Worm (Caenorhabditis elegans): ENCODE results near the gene F13D12.10.

F13D12.10 gene

DNA sequence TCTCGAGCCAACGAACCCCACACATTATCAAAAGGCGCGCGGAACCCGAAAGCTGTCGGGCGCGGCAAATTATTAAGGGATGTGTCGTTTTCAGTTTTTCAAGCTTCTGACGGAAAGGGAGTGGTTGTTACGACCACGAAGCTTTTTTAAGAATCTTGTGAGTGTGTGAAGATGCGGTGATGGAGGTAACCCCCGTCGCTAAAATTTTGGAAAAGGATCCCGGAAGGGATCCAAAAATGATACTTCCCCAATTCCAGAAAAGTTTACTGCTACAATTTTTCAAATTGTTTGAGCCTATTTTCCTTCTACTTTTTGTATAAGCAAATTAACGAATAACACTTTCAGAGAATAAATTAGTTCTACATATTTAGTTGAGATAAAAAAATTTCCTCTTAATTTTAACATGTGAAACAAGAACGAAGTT is 43.1 kb downstream of the F13D12.10 start (continued):
- TF ChIP-seq ets-5 (GFP tag; IDR thresholded peaks at IDR 0.05) (no peak), sup-37 (GFP tag; optimal IDR thresholded peaks at IDR 0.05) (no peak), lin-14 (GFP tag; optimal IDR thresholded peaks at IDR 0.05) (no peak), F16B12.6 (tag; optimal IDR thresholded peaks at IDR 0.05) (no peak), isw-1 (GFP tag; IDR thresholded peaks at IDR 0.05) (no peak), irx-1 (tag; optimal IDR thresholded peaks at IDR 0.05) (no peak), sptf-1 (tag; optimal IDR thresholded peaks at IDR 0.05) (no peak), sox-4 (tag; optimal IDR thresholded peaks at IDR 0.05) (no peak), efl-3 (GFP tag; optimal IDR thresholded peaks at IDR 0.05) (no peak), nhr-90 (tag; optimal IDR thresholded peaks at IDR 0.05; ENCODE audit: poor library complexity) (peak; percentile 3), xbp-1 (tag; optimal IDR thresholded peaks at IDR 0.05) (peak; percentile 14), nhr-77 (tag; optimal IDR thresholded peaks at IDR 0.05) (no peak), unc-86 (tag; optimal IDR thresholded peaks at IDR 0.05) (peak; percentile 50), lsy-2 (tag; optimal IDR thresholded peaks at IDR 0.05) (peak in 1 of 2 experiments; percentile 86), nhr-12 (tag; optimal IDR thresholded peaks at IDR 0.05) (no peak), ces-1 (GFP tag; optimal IDR thresholded peaks at IDR 0.05) (no peak), lin-15B (tag; optimal IDR thresholded peaks at IDR 0.05) (no peak), lin-35 (GFP tag; optimal IDR thresholded peaks at IDR 0.05) (peak; percentile 31 to 47), tbx-2 (tag; optimal IDR thresholded peaks at IDR 0.05) (no peak), jun-1 (tag; optimal IDR thresholded peaks at IDR 0.05) (no peak), nhr-20 (tag; optimal IDR thresholded peaks at IDR 0.05) (peak; percentile 44), ceh-88 (GFP tag; IDR thresholded peaks at IDR 0.05) (no peak; the same call in 1 of the 2 replicates), pax-3 (tag; optimal IDR thresholded peaks at IDR 0.05) (peak; percentile 22), unc-30 (tag; optimal IDR thresholded peaks at IDR 0.05) (no peak), nhr-11 (tag; optimal IDR thresholded peaks at IDR 0.05) (no peak), C16A3.4 (tag; optimal IDR thresholded peaks at IDR 0.05) (no peak), pqm-1 (tag; optimal IDR thresholded peaks at IDR 0.05) (no peak), tlp-1 (tag; optimal IDR thresholded peaks at IDR 0.05) (no peak), lin-13 (GFP tag; optimal IDR thresholded peaks at IDR 0.05) (peak; percentile 28), hlh-17 (GFP tag; optimal IDR thresholded peaks at IDR 0.05; ENCODE audit: borderline replicate concordance) (no peak), zip-4 (GFP tag; optimal IDR thresholded peaks at IDR 0.05) (no peak), hlh-4 (tag; optimal IDR thresholded peaks at IDR 0.05) (no peak)

DNA sequence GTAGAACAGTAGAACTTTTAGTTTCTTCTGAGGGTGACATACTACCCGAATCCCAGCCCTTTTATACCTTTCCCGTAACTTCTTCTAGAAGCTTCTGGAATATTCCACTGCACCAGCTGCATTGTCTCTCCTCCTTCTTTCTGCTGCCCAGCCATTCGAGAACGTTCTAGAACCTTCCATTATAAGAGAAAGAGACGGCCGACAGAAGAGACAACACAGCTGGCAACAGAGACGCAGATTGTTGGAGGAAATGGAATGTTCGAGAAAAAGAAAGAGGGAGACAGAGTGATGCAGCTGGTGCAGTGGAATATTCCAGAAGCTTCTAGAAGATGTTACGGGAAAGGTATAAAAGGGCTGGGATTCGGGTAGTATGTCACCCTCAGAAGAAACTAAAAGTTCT is 45.7 kb downstream of the F13D12.10 start, which contains the start of the genes F44E5.4 and F44E5.5:
TSS of gene F44E5.4 (minus strand) at position 35 of the 400 bp plus-strand sequence.
TSS of gene F44E5.5 (plus strand) at position 386 of the 400 bp plus-strand sequence.
- TF ChIP-seq xbp-1 (tag; optimal IDR thresholded peaks at IDR 0.05) (peak; percentile 84), nhr-20 (tag; optimal IDR thresholded peaks at IDR 0.05) (peak; percentile 89), aly-2 (tag; optimal IDR thresholded peaks at IDR 0.05) (peak; percentile 39), mdl-1 (tag; optimal IDR thresholded peaks at IDR 0.05) (peak in 1 of 2 experiments; percentile 61), pax-3 (tag; optimal IDR thresholded peaks at IDR 0.05) (peak; percentile 90), dpl-1 (GFP tag; optimal IDR thresholded peaks at IDR 0.05) (peak; percentile 57 to 62 (median 62)), nhr-237 (tag; optimal IDR thresholded peaks at IDR 0.05) (peak; percentile 83), egl-27 (tag; optimal IDR thresholded peaks at IDR 0.05) (peak in 1 of 2 experiments; percentile 25), snu-23 (GFP tag; optimal IDR thresholded peaks at IDR 0.05) (peak; percentile 92), ztf-11 (tag; optimal IDR thresholded peaks at IDR 0.05) (peak in 1 of 2 experiments; percentile 78), fos-1 (tag; optimal IDR thresholded peaks at IDR 0.05) (peak; percentile 63), nhr-85 (tag) (peak; percentile 90), nhr-76 (tag; optimal IDR thresholded peaks at IDR 0.05) (peak; percentile 27), swsn-7 (tag; optimal IDR thresholded peaks at IDR 0.05) (peak; percentile 95), ztf-4 (tag; optimal IDR thresholded peaks at IDR 0.05) (peak; percentile 77), ceh-63 (GFP tag; optimal IDR thresholded peaks at IDR 0.05) (peak; percentile 75), lin-14 (GFP tag; optimal IDR thresholded peaks at IDR 0.05) (peak; percentile 94), elt-2 (tag; optimal IDR thresholded peaks at IDR 0.05) (peak; percentile 54), aha-1 (tag; optimal IDR thresholded peaks at IDR 0.05) (peak; percentile 76), dsc-1 (tag; optimal IDR thresholded peaks at IDR 0.05) (peak; percentile 91), nhr-77 (tag; optimal IDR thresholded peaks at IDR 0.05) (peak; percentile 67), ceh-90 (tag; optimal IDR thresholded peaks at IDR 0.05) (peak; percentile 12), unc-86 (tag; optimal IDR thresholded peaks at IDR 0.05) (peak; percentile 89), nhr-12 (tag; optimal IDR thresholded peaks at IDR 0.05) (peak; percentile 54), ceh-8 (GFP tag; optimal IDR thresholded peaks at IDR 0.05) (peak; percentile 87), jun-1 (tag; optimal IDR thresholded peaks at IDR 0.05) (peak; percentile 90), snpc-4 (tag; optimal IDR thresholded peaks at IDR 0.05) (peak; percentile 32), mab-9 (GFP tag; IDR thresholded peaks at IDR 0.05) (peak; percentile 100), grh-1 (GFP tag; IDR thresholded peaks at IDR 0.05) (peak; percentile 94)
